Worm (Caenorhabditis elegans) whole organism, young adult: Measurements from ENCODE around the gene C54F6.6.

Experiments
- B0336.3 ChIP-seq: fragments of 200-800 bp; sonication (Bioruptor generic); IDR thresholded peaks from 2 replicates; pipeline ENCODE4 v1.3.6; 2022; ENCODE audit warnings: missing genetic modification characterization, missing compliant biosample characterization
- F57A8.1 ChIP-seq: fragments of 200-800 bp; sonication (Bioruptor generic); optimal IDR thresholded peaks from 2 replicates; lab custom pipeline; 2018; ENCODE audit warnings: mild to moderate bottlenecking, missing genetic modification characterization, moderate library complexity, missing compliant biosample characterization
- atf-7 ChIP-seq: sonication (generic microtip); optimal IDR thresholded peaks from 2 replicates; lab custom pipeline; 2017; ENCODE audit warnings: mild to moderate bottlenecking, missing genetic modification characterization, missing compliant biosample characterization
- ceh-91 ChIP-seq: fragments of 200-800 bp; sonication (Bioruptor generic); IDR thresholded peaks from 2 replicates; pipeline ENCODE4 v1.3.6; 2022; ENCODE audit warnings: missing genetic modification reagents, missing genetic modification characterization, missing compliant biosample characterization
- egl-44 ChIP-seq: fragments of 200-800 bp; sonication (Bioruptor generic); IDR thresholded peaks from 2 replicates; pipeline ENCODE4 v1.3.6; 2022; ENCODE audit warnings: missing genetic modification reagents, missing genetic modification characterization, missing compliant biosample characterization
- hlh-26 ChIP-seq: fragments of 200-800 bp; sonication (Bioruptor generic); conservative IDR thresholded peaks from 2 replicates; pipeline ENCODE4 v1.3.6; 2022; ENCODE audit warnings: missing genetic modification reagents, missing genetic modification characterization, missing compliant biosample characterization
- nhr-90 ChIP-seq: sonication (generic microtip); optimal IDR thresholded peaks from 2 replicates; lab custom pipeline; 2016; ENCODE audit warnings: missing genotype, mild to moderate bottlenecking, missing genetic modification characterization, missing compliant biosample characterization
- pha-4 ChIP-seq: fragments of 150-350 bp; sonication (generic microtip); optimal IDR thresholded peaks from 2 replicates; lab custom pipeline; 2014; ENCODE audit warnings: missing biosample characterization, missing genetic modification reagents, missing genetic modification characterization
- rpc-1 ChIP-seq, 2 experiments: fragments of 150-350 bp in 1 of 2; sonication (generic microtip) in 1 of 2; optimal IDR thresholded peaks; 2 replicates each; lab custom pipeline; 2014 to 2018; ENCODE audit warnings: missing biosample characterization in 1 of 2, missing genetic modification characterization in 1 of 2, missing genetic modification reagents in 1 of 2, missing genotype in 1 of 2
- snpc-4 ChIP-seq, 5 experiments: fragments of 150-350 bp in 1 of 5; sonication (generic microtip) in 4 of 5; optimal IDR thresholded peaks; 2 replicates each; lab custom pipeline; 2014 to 2018; ENCODE audit warnings: missing genetic modification characterization in 5 of 5, missing biosample characterization in 3 of 5, antibody characterized with exemption in 2 of 5, mild to moderate bottlenecking in 2 of 5, missing compliant biosample characterization in 2 of 5, missing genotype in 2 of 5, moderate library complexity in 2 of 5, missing genetic modification reagents in 1 of 5
- tbx-9 ChIP-seq: sonication (generic microtip); optimal IDR thresholded peaks from 2 replicates; lab custom pipeline; 2016; ENCODE audit warnings: borderline replicate concordance, missing genetic modification characterization, inconsistent platforms, missing compliant biosample characterization
- unc-130 ChIP-seq: sonication (generic microtip); optimal IDR thresholded peaks from 2 replicates; lab custom pipeline; 2016; ENCODE audit warnings: missing genetic modification reagents, missing genetic modification characterization, missing compliant biosample characterization
- unc-62 ChIP-seq: fragments of 150-350 bp; optimal IDR thresholded peaks from 2 replicates; lab custom pipeline; 2014; ENCODE audit warnings: missing biosample characterization, missing genetic modification reagents, missing genetic modification characterization

ce11 chrV:7478404-7478803 is 45.1 kb upstream of the C54F6.6 start, which contains the start of gene str-190:
- TF ChIP-seq ceh-91 (GFP tag; lab: Robert Waterston, UW) (no peak), F57A8.1 (GFP tag; lab: Kevin White, UChicago) (no peak), unc-130 (no peak), nhr-90 (no peak), snpc-4 (GFP tag; optimal IDR thresholded peaks at IDR 0.05; lab: Kevin White, UChicago) (no peak), snpc-4 (tag; optimal IDR thresholded peaks at IDR 0.05; lab: Kevin White, UChicago) (no peak), egl-44 (GFP tag; lab: Robert Waterston, UW) (no peak), B0336.3 (no peak), pha-4 (tag; lab: Kevin White, UChicago) (no peak), tbx-9 (tag; lab: Kevin White, UChicago) (no peak), rpc-1 (optimal IDR thresholded peaks at IDR 0.05; lab: Kevin White, UChicago) (no peak), rpc-1 (tag; optimal IDR thresholded peaks at IDR 0.05; lab: Kevin White, UChicago) (no peak), unc-62 (GFP tag; lab: Kevin White, UChicago) (no peak), hlh-26 (GFP tag; lab: Robert Waterston, UW) (no peak), atf-7 (tag; lab: Kevin White, UChicago) (no peak)
